Worm (Caenorhabditis elegans) whole organism, L1 larva: ENCODE data around the gene F36D4.1.

Experiments used
- C04F5.9 ChIP-seq: sonication (generic microtip); optimal IDR thresholded peaks from 2 replicates; lab custom pipeline; 2016; ENCODE audit warnings: missing genetic modification characterization, missing compliant biosample characterization
- C16A3.4 ChIP-seq: fragments of 150-350 bp; optimal IDR thresholded peaks from 2 replicates; lab custom pipeline; 2014; ENCODE audit warnings: missing biosample characterization, missing genetic modification characterization
- F16B12.6 ChIP-seq: fragments of 150-350 bp; optimal IDR thresholded peaks from 2 replicates; lab custom pipeline; 2014; ENCODE audit warnings: missing biosample characterization, missing genetic modification characterization
- alr-1 ChIP-seq: fragments of 200-800 bp; sonication (Bioruptor generic); optimal IDR thresholded peaks from 2 replicates; lab custom pipeline; 2018; ENCODE audit warnings: borderline replicate concordance, mild to moderate bottlenecking, missing genetic modification characterization, missing compliant biosample characterization
- aly-2 ChIP-seq: fragments of 150-350 bp; optimal IDR thresholded peaks from 2 replicates; lab custom pipeline; 2014; ENCODE audit warnings: missing biosample characterization, missing genetic modification characterization
- ama-1 ChIP-seq: fragments of 150-350 bp; optimal IDR thresholded peaks from 2 replicates; lab custom pipeline; 2014
- blmp-1 ChIP-seq: fragments of 150-350 bp; optimal IDR thresholded peaks from 2 replicates; lab custom pipeline; 2014; ENCODE audit warnings: missing biosample characterization, missing genetic modification characterization
- ceh-63 ChIP-seq: fragments of 200-800 bp; sonication (Bioruptor generic); optimal IDR thresholded peaks from 2 replicates; lab custom pipeline; 2018; ENCODE audit warnings: mild to moderate bottlenecking, missing genetic modification characterization, missing compliant biosample characterization
- ceh-8 ChIP-seq: fragments of 200-800 bp; sonication (Bioruptor generic); optimal IDR thresholded peaks from 2 replicates; lab custom pipeline; 2018; ENCODE audit warnings: mild to moderate bottlenecking, missing genetic modification characterization, moderate library complexity, missing compliant biosample characterization
- ceh-90 ChIP-seq: sonication (generic microtip); optimal IDR thresholded peaks from 2 replicates; lab custom pipeline; 2016; ENCODE audit warnings: missing genetic modification characterization, missing compliant biosample characterization
- ces-1 ChIP-seq: fragments of 150-350 bp; optimal IDR thresholded peaks from 2 replicates; lab custom pipeline; 2014; ENCODE audit warnings: missing biosample characterization, missing genetic modification reagents, missing genetic modification characterization
- dpl-1 ChIP-seq, 3 experiments: fragments of 150-350 bp in 2 of 3; sonication (generic microtip) in 1 of 3; optimal IDR thresholded peaks; 2 replicates each; lab custom pipeline; 2014 to 2017; ENCODE audit warnings: missing biosample characterization in 3 of 3, missing genetic modification characterization in 3 of 3, missing genetic modification reagents in 3 of 3
- dsc-1 ChIP-seq: sonication (generic microtip); optimal IDR thresholded peaks from 2 replicates; lab custom pipeline; 2016; ENCODE audit warnings: mild to moderate bottlenecking, missing genetic modification characterization, missing compliant biosample characterization
- efl-1 ChIP-seq, 4 experiments: fragments of 150-350 bp; optimal IDR thresholded peaks in 3 of 4; peaks in 1 of 4; 1 replicate in 1 of 4; 2 replicates in 3 of 4; lab custom pipeline; 2014; ENCODE audit warnings: missing biosample characterization in 2 of 4, missing genetic modification characterization in 2 of 4, missing genetic modification reagents in 2 of 4
- egl-27 ChIP-seq, 2 experiments: fragments of 150-350 bp in 1 of 2; sonication (generic microtip); optimal IDR thresholded peaks; 3 replicates each; lab custom pipeline; 2017 to 2018; ENCODE audit warnings: missing biosample characterization in 2 of 2, missing genetic modification characterization in 2 of 2, missing genetic modification reagents in 2 of 2
- elt-2 ChIP-seq: sonication (generic microtip); optimal IDR thresholded peaks from 2 replicates; lab custom pipeline; 2016; ENCODE audit warnings: missing genetic modification characterization, mild to moderate bottlenecking, inconsistent platforms, missing compliant biosample characterization, missing genetic modification reagents
- elt-3 ChIP-seq, 6 experiments: fragments of 150-350 bp in 1 of 6; sonication (generic microtip); optimal IDR thresholded peaks; 2 replicates each; lab custom pipeline; 2017 to 2018; ENCODE audit warnings: missing biosample characterization in 6 of 6, missing genetic modification characterization in 6 of 6, inconsistent platforms in 1 of 6
- ets-5 ChIP-seq: fragments of 200-800 bp; sonication (Bioruptor generic); IDR thresholded peaks from 2 replicates; pipeline ENCODE4 v1.3.6; 2022; ENCODE audit warnings: missing genetic modification characterization, missing compliant biosample characterization
- fkh-10 ChIP-seq: sonication (generic microtip); optimal IDR thresholded peaks from 2 replicates; lab custom pipeline; 2017; ENCODE audit warnings: missing biosample characterization, missing genetic modification reagents, missing genetic modification characterization
- fkh-8 ChIP-seq: sonication (generic microtip); optimal IDR thresholded peaks from 2 replicates; lab custom pipeline; 2016; ENCODE audit warnings: mild to moderate bottlenecking, missing genetic modification characterization, missing compliant biosample characterization
- fos-1 ChIP-seq: fragments of 150-350 bp; optimal IDR thresholded peaks from 2 replicates; lab custom pipeline; 2014; ENCODE audit warnings: missing biosample characterization, missing genetic modification characterization
- hlh-4 ChIP-seq: sonication (generic microtip); optimal IDR thresholded peaks from 2 replicates; lab custom pipeline; 2016; ENCODE audit warnings: mild to moderate bottlenecking, missing genetic modification characterization, missing compliant biosample characterization
- hpl-2 ChIP-seq: fragments of 150-350 bp; optimal IDR thresholded peaks from 2 replicates; lab custom pipeline; 2014; ENCODE audit warnings: missing biosample characterization, missing genetic modification reagents, missing genetic modification characterization
- irx-1 ChIP-seq: sonication (generic microtip); optimal IDR thresholded peaks from 2 replicates; lab custom pipeline; 2016; ENCODE audit warnings: missing genetic modification characterization, missing compliant biosample characterization
- jun-1 ChIP-seq: fragments of 150-350 bp; optimal IDR thresholded peaks from 2 replicates; lab custom pipeline; 2014; ENCODE audit warnings: missing biosample characterization, missing genetic modification reagents, missing genetic modification characterization
- lin-14 ChIP-seq: fragments of 200-800 bp; sonication (Bioruptor generic); optimal IDR thresholded peaks from 2 replicates; lab custom pipeline; 2018; ENCODE audit warnings: mild to moderate bottlenecking, missing genetic modification characterization, moderate library complexity, missing compliant biosample characterization
- lin-15B ChIP-seq: fragments of 150-350 bp; sonication (generic microtip); optimal IDR thresholded peaks from 3 replicates; lab custom pipeline; 2014; ENCODE audit warnings: missing biosample characterization, missing genetic modification characterization
- lin-35 ChIP-seq, 2 experiments: fragments of 150-350 bp; optimal IDR thresholded peaks; 2 replicates each; lab custom pipeline; 2014; ENCODE audit warnings: missing biosample characterization in 2 of 2, missing genetic modification characterization in 2 of 2, missing genetic modification reagents in 2 of 2
- lin-39 ChIP-seq: fragments of 150-350 bp; optimal IDR thresholded peaks from 2 replicates; lab custom pipeline; 2014; ENCODE audit warnings: missing biosample characterization, missing genetic modification reagents, missing genetic modification characterization
- lsy-2 ChIP-seq, 2 experiments: fragments of 150-350 bp; optimal IDR thresholded peaks; 2 replicates each; lab custom pipeline; 2014; ENCODE audit warnings: missing biosample characterization in 2 of 2, missing genetic modification characterization in 2 of 2
- mef-2 ChIP-seq: fragments of 150-350 bp; optimal IDR thresholded peaks from 2 replicates; lab custom pipeline; 2014; ENCODE audit warnings: missing biosample characterization, missing genetic modification characterization
- mep-1 ChIP-seq: fragments of 150-350 bp; optimal IDR thresholded peaks from 2 replicates; lab custom pipeline; 2014; ENCODE audit warnings: missing biosample characterization, missing genetic modification characterization
- nhr-20 ChIP-seq: sonication (generic microtip); optimal IDR thresholded peaks from 2 replicates; lab custom pipeline; 2016; ENCODE audit warnings: mild to moderate bottlenecking, missing genetic modification characterization, missing compliant biosample characterization
- nhr-47 ChIP-seq: sonication (generic microtip); optimal IDR thresholded peaks from 2 replicates; lab custom pipeline; 2016; ENCODE audit warnings: mild to moderate bottlenecking, missing genetic modification characterization, moderate library complexity, missing compliant biosample characterization
- nhr-71 ChIP-seq: sonication (generic microtip); optimal IDR thresholded peaks from 2 replicates; lab custom pipeline; 2016; ENCODE audit warnings: mild to moderate bottlenecking, missing genetic modification characterization, moderate library complexity, missing compliant biosample characterization
- nhr-77 ChIP-seq: fragments of 150-350 bp; optimal IDR thresholded peaks from 2 replicates; lab custom pipeline; 2014; ENCODE audit warnings: missing biosample characterization, missing genetic modification characterization
- nhr-85 ChIP-seq: sonication (generic microtip); peaks from one replicate; lab custom pipeline; 2016; ENCODE audit warnings: missing genetic modification characterization, inconsistent platforms, missing compliant biosample characterization
- rnt-1 ChIP-seq: sonication (generic microtip); optimal IDR thresholded peaks from 2 replicates; lab custom pipeline; 2016; ENCODE audit warnings: mild to moderate bottlenecking, missing genetic modification characterization, moderate library complexity, missing compliant biosample characterization
- skn-1 ChIP-seq: fragments of 150-350 bp; optimal IDR thresholded peaks from 2 replicates; lab custom pipeline; 2014; ENCODE audit warnings: missing biosample characterization, missing genetic modification characterization
- sox-4 ChIP-seq: sonication (generic microtip); optimal IDR thresholded peaks from 2 replicates; lab custom pipeline; 2016; ENCODE audit warnings: missing genetic modification characterization, missing compliant biosample characterization
- sup-37 ChIP-seq: fragments of 200-800 bp; sonication (Bioruptor generic); optimal IDR thresholded peaks from 2 replicates; lab custom pipeline; 2018; ENCODE audit warnings: mild to moderate bottlenecking, missing genetic modification characterization, missing compliant biosample characterization
- swsn-7 ChIP-seq: sonication (generic microtip); optimal IDR thresholded peaks from 2 replicates; lab custom pipeline; 2016; ENCODE audit warnings: missing genetic modification characterization, missing compliant biosample characterization
- tlp-1 ChIP-seq: fragments of 150-350 bp; optimal IDR thresholded peaks from 2 replicates; lab custom pipeline; 2014; ENCODE audit warnings: missing biosample characterization, missing genetic modification characterization
- unc-98 ChIP-seq: fragments of 200-800 bp; sonication (Bioruptor generic); IDR thresholded peaks from 2 replicates; pipeline ENCODE4 v1.3.6; 2022; ENCODE audit warnings: missing genetic modification characterization, missing compliant biosample characterization
- zag-1 ChIP-seq: fragments of 150-350 bp; optimal IDR thresholded peaks from 2 replicates; lab custom pipeline; 2014; ENCODE audit warnings: missing biosample characterization, missing genetic modification characterization
- zip-4 ChIP-seq: fragments of 200-800 bp; sonication (Bioruptor generic); optimal IDR thresholded peaks from 2 replicates; lab custom pipeline; 2018; ENCODE audit warnings: mild to moderate bottlenecking, missing genetic modification characterization, moderate library complexity, missing compliant biosample characterization
- ztf-11 ChIP-seq, 2 experiments: sonication (generic microtip); optimal IDR thresholded peaks; 2 replicates each; lab custom pipeline; 2016 to 2017; ENCODE audit warnings: missing genetic modification characterization in 2 of 2, missing biosample characterization in 1 of 2, missing compliant biosample characterization in 1 of 2
- ztf-4 ChIP-seq: fragments of 150-350 bp; optimal IDR thresholded peaks from 2 replicates; lab custom pipeline; 2014; ENCODE audit warnings: missing biosample characterization, missing genetic modification characterization

Gene F36D4.1

ce11 chrV:9394938-9395639 lies 21.6 kb upstream of the F36D4.1 start:
- TF ChIP-seq hlh-4 (tag; lab: Kevin White, UChicago) (no peak), zip-4 (no peak), lin-14 (peak; percentile 43), elt-2 (tag; lab: Kevin White, UChicago) (no peak), jun-1 (no peak), lin-35 (GFP tag; optimal IDR thresholded peaks at IDR 0.05; lab: Kevin White, UChicago) (no peak), nhr-85 (peak; percentile 58), blmp-1 (tag; lab: Kevin White, UChicago) (peak; percentile 62), dsc-1 (tag; lab: Kevin White, UChicago) (peak; percentile 55), fkh-8 (tag; lab: Kevin White, UChicago) (peak; percentile 28)

ce11 chrV:9399886-9400373 lies 16.8 kb upstream of the F36D4.1 start, which contains the start of gene trpp-4:
trpp-4 (plus strand) TSS chrV:9400327.
- no peak for TF ChIP-seq swsn-7 (tag; lab: Kevin White, UChicago)
- TF ChIP-seq egl-27 (tag; optimal IDR thresholded peaks at IDR 0.05; lab: Kevin White, UChicago) = no peak
- TF ChIP-seq dpl-1 (GFP tag; optimal IDR thresholded peaks at IDR 0.05; lab: Kevin White, UChicago) = peak in 1 of 3 experiments; percentile 1
- TF ChIP-seq F16B12.6 (tag; lab: Kevin White, UChicago) = no peak
- peak; percentile 91 for TF ChIP-seq blmp-1 (tag; lab: Kevin White, UChicago)
- TF ChIP-seq lsy-2 (tag; optimal IDR thresholded peaks at IDR 0.05; lab: Kevin White, UChicago) = peak in 1 of 2 experiments; percentile 3
- no peak for TF ChIP-seq elt-3 (tag; optimal IDR thresholded peaks at IDR 0.05; lab: Kevin White, UChicago)
- TF ChIP-seq rnt-1 (tag; lab: Kevin White, UChicago) = no peak

- TF ChIP-seq lin-15B (tag; lab: Kevin White, UChicago) (no peak), nhr-20 (tag; lab: Kevin White, UChicago) (peak; percentile 31), sup-37 (GFP tag; lab: Kevin White, UChicago) (no peak), efl-1 (optimal IDR thresholded peaks at IDR 0.05; lab: Kevin White, UChicago) (peak in 1 of 2 experiments; percentile 22), efl-1 (GFP tag; optimal IDR thresholded peaks at IDR 0.05 in 1 of 2; lab: Kevin White, UChicago) (peak in 1 of 2 experiments; percentile 26), nhr-77 (tag; lab: Kevin White, UChicago) (peak; percentile 48), mef-2 (tag; lab: Kevin White, UChicago) (no peak), ztf-11 (tag; optimal IDR thresholded peaks at IDR 0.05; lab: Kevin White, UChicago) (no peak), ets-5 (GFP tag; lab: Robert Waterston, UW) (no peak), irx-1 (tag; lab: Kevin White, UChicago) (no peak), fos-1 (tag; lab: Kevin White, UChicago) (no peak), zag-1 (no peak), zip-4 (no peak), ces-1 (no peak), C16A3.4 (peak; percentile 17), hlh-4 (tag; lab: Kevin White, UChicago) (no peak), ceh-90 (tag; lab: Kevin White, UChicago) (no peak), sox-4 (tag; lab: Kevin White, UChicago) (no peak), lin-39 (tag; lab: Kevin White, UChicago) (no peak), lsy-2 (tag; optimal IDR thresholded peaks at IDR 0.05; lab: Kevin White, UChicago) (peak in 1 of 2 experiments; percentile 17), tlp-1 (tag; lab: Kevin White, UChicago) (no peak), aly-2 (no peak), fkh-10 (GFP tag; lab: Kevin White, UChicago) (no peak), C04F5.9 (tag; lab: Kevin White, UChicago) (no peak), mep-1 (tag; lab: Kevin White, UChicago) (no peak), skn-1 (tag; lab: Kevin White, UChicago) (no peak), alr-1 (tag; lab: Kevin White, UChicago) (no peak), nhr-47 (tag; lab: Kevin White, UChicago) (peak; percentile 13), lin-14 (peak; percentile 30), ztf-4 (no peak), hpl-2 (no peak), ceh-63 (GFP tag; lab: Kevin White, UChicago) (no peak), unc-98 (GFP tag; lab: Robert Waterston, UW) (no peak), ama-1 (no peak), ceh-8 (GFP tag; lab: Kevin White, UChicago) (no peak), nhr-71 (tag; lab: Kevin White, UChicago) (no peak)
Observed at ce11 chrV:9406890-9407289, 9.8 kb upstream of the F36D4.1 start.
